Worm (Caenorhabditis elegans) whole organism, L1 larva: ENCODE measurements around the gene lin-48.

Source experiments
- ceh-82 ChIP-seq, 3 experiments: fragments of 150-350 bp in 1 of 3; sonication (generic microtip) in 2 of 3; optimal IDR thresholded peaks; 2 replicates each; lab custom pipeline; 2014 to 2017; ENCODE audit warnings: missing biosample characterization in 3 of 3, missing genetic modification characterization in 3 of 3
- efl-1 ChIP-seq, 4 experiments: fragments of 150-350 bp; optimal IDR thresholded peaks in 3 of 4; peaks in 1 of 4; 1 replicate in 1 of 4; 2 replicates in 3 of 4; lab custom pipeline; 2014; ENCODE audit warnings: missing biosample characterization in 2 of 4, missing genetic modification characterization in 2 of 4, missing genetic modification reagents in 2 of 4
- lin-13 ChIP-seq: fragments of 150-350 bp; optimal IDR thresholded peaks from 2 replicates; lab custom pipeline; 2014; ENCODE audit warnings: missing biosample characterization, missing genetic modification reagents, missing genetic modification characterization
- nhr-11 ChIP-seq: fragments of 150-350 bp; optimal IDR thresholded peaks from 2 replicates; lab custom pipeline; 2014; ENCODE audit warnings: missing biosample characterization, missing genetic modification characterization
- nhr-71 ChIP-seq: sonication (generic microtip); optimal IDR thresholded peaks from 2 replicates; lab custom pipeline; 2016; ENCODE audit warnings: mild to moderate bottlenecking, missing genetic modification characterization, moderate library complexity, missing compliant biosample characterization
- unc-62 ChIP-seq: fragments of 150-350 bp; optimal IDR thresholded peaks from 2 replicates; lab custom pipeline; 2014; ENCODE audit warnings: missing biosample characterization, missing genetic modification reagents, missing genetic modification characterization
- unc-86 ChIP-seq: sonication (generic microtip); optimal IDR thresholded peaks from 2 replicates; lab custom pipeline; 2016; ENCODE audit warnings: missing genetic modification characterization, missing compliant biosample characterization
- unc-98 ChIP-seq: fragments of 200-800 bp; sonication (Bioruptor generic); IDR thresholded peaks from 2 replicates; pipeline ENCODE4 v1.3.6; 2022; ENCODE audit warnings: missing genetic modification characterization, missing compliant biosample characterization

DNA sequence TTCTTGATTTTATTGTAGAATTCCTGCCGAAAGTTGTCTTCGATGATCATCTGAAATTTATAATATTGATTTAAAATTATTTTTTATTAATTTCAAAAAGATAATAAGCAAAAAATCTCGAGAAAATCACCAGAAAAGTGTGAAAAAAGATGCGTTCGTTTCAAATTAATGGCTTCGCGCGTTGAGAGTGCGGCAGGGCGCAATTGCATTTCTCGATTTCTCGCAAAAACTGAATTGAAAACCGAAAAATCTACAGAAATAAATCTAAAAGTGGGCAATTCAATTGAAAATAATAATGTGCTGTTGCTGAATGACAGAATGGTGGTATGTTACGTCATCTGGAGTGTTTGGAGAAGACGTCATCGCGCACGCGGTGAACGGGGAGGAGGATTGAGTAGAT is 10.2 kb upstream of the lin-48 start, which contains the start of gene evl-18:
- TF ChIP-seq unc-62 (GFP tag; lab: Kevin White, UChicago) (no peak), unc-98 (no peak), nhr-11 (no peak), unc-86 (tag; lab: Kevin White, UChicago) (no peak), efl-1 (optimal IDR thresholded peaks at IDR 0.05; lab: Kevin White, UChicago) (peak; percentile 48 to 56), efl-1 (GFP tag; optimal IDR thresholded peaks at IDR 0.05 in 1 of 2; lab: Kevin White, UChicago) (peak; percentile 72 to 97), lin-13 (GFP tag; lab: Kevin White, UChicago) (no peak), ceh-82 (tag; optimal IDR thresholded peaks at IDR 0.05; lab: Kevin White, UChicago) (no peak), nhr-71 (no peak)
